Fruit fly (Drosophila melanogaster): Measurements from ENCODE around the gene rept.

dm6 chr3L:19236554-19236953 lies 18.6 kb upstream of the rept start:
- TF ChIP-seq CG4730 (GFP tag; IDR thresholded peaks at IDR 0.05) (no peak), grau (tag; optimal IDR thresholded peaks at IDR 0.05) (no peak), NK7.1 (GFP tag; optimal IDR thresholded peaks at IDR 0.05) (no peak), chinmo (GFP tag; IDR thresholded peaks at IDR 0.05; ENCODE audit: partially characterized antibody) (no peak), crol (GFP tag; IDR thresholded peaks at IDR 0.05) (no peak), kni (GFP tag; optimal IDR thresholded peaks at IDR 0.05) (no peak), CG2202 (tag; optimal IDR thresholded peaks at IDR 0.05) (no peak), caup (GFP tag; optimal IDR thresholded peaks at IDR 0.05; ENCODE audit: severe bottlenecking) (no peak)

All from whole organism, embryonic.